Worm (Caenorhabditis elegans) whole organism, L1 larva: ENCODE measurements around the gene arr-1.

ENCODE experiments used
- jun-1 ChIP-seq: fragments of 150-350 bp; optimal IDR thresholded peaks from 2 replicates; lab custom pipeline; 2014; ENCODE audit warnings: missing biosample characterization, missing genetic modification reagents, missing genetic modification characterization
- rnt-1 ChIP-seq: sonication (generic microtip); optimal IDR thresholded peaks from 2 replicates; lab custom pipeline; 2016; ENCODE audit warnings: mild to moderate bottlenecking, missing genetic modification characterization, moderate library complexity, missing compliant biosample characterization
- skn-1 ChIP-seq: fragments of 150-350 bp; optimal IDR thresholded peaks from 2 replicates; lab custom pipeline; 2014; ENCODE audit warnings: missing biosample characterization, missing genetic modification characterization

DNA sequence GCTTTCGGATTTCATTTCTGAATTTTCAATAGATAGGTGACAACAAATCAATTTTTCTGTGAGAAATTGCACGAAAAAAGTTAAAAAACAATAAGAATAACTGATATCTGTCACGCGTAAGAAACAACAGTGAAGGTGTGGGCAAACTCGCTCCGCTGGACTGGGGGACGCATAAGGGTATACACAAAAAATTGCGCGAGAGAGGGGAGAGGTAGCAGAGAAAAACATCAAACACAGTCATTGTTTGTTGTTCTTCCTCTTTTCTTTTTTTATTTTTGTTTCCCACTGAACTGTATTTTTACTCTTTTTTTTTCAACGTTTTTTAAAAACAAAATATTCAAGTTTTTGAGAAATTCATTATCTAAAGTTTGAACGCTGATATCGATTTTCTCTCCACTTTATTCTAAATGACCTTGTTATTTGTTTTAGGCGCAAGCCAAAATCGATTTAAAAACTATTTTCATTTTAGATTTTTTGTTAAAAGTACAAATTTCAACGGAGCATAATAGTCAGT, 26.0 kb upstream of the arr-1 start, which contains the start of the genes pifk-1 and tbc-11:
- TF ChIP-seq rnt-1 (tag; lab: Kevin White, UChicago) (no peak), jun-1 (tag; lab: Kevin White, UChicago) (no peak), skn-1 (tag; lab: Kevin White, UChicago) (peak; percentile 85)
